Fruit fly (Drosophila melanogaster) whole organism, prepupa: Measurements from ENCODE around the gene betaTub65B.

Experiments used
- Blimp-1 ChIP-seq: fragments of 200-800 bp; sonication (Bioruptor generic); optimal IDR thresholded peaks from 3 replicates; lab custom pipeline; 2017; ENCODE audit warnings: missing biosample characterization, missing genetic modification characterization, mild to moderate bottlenecking, moderate library complexity, missing genetic modification reagents
- CG10631 ChIP-seq: fragments of 200-800 bp; sonication (Bioruptor generic); optimal IDR thresholded peaks from 2 replicates; lab custom pipeline; 2016; ENCODE audit warnings: missing biosample characterization, missing genetic modification characterization
- CG10669 ChIP-seq: fragments of 200-800 bp; sonication (Bioruptor generic); optimal IDR thresholded peaks from 3 replicates; lab custom pipeline; 2018; ENCODE audit warnings: missing biosample characterization, mild to moderate bottlenecking, missing genetic modification characterization, moderate library complexity
- CG11294 ChIP-seq: fragments of 200-800 bp; sonication (Bioruptor generic); IDR thresholded peaks from 2 replicates; pipeline ENCODE4 v1.3.6; 2022; ENCODE audit warnings: missing biosample characterization, missing genetic modification characterization
- CG11902 ChIP-seq: fragments of 200-800 bp; sonication (Bioruptor generic); optimal IDR thresholded peaks from 3 replicates; lab custom pipeline; 2016; ENCODE audit warnings: missing biosample characterization, missing genetic modification characterization
- CG16779 ChIP-seq: fragments of 200-800 bp; sonication (Bioruptor generic); optimal IDR thresholded peaks from 3 replicates; lab custom pipeline; 2017; ENCODE audit warnings: missing biosample characterization, mild to moderate bottlenecking, missing genetic modification characterization
- CG3032 ChIP-seq: fragments of 200-800 bp; optimal IDR thresholded peaks from 2 replicates; lab custom pipeline; 2019; ENCODE audit warnings: missing biosample characterization, mild to moderate bottlenecking, missing genetic modification characterization, moderate library complexity
- CG32006 ChIP-seq: fragments of 200-800 bp; sonication (Bioruptor generic); optimal IDR thresholded peaks from 3 replicates; lab custom pipeline; 2017; ENCODE audit warnings: missing biosample characterization, mild to moderate bottlenecking, missing genetic modification characterization
- CG34406 ChIP-seq: fragments of 200-800 bp; sonication (Bioruptor generic); optimal IDR thresholded peaks from 3 replicates; lab custom pipeline; 2016; ENCODE audit warnings: missing biosample characterization, missing genetic modification characterization
- CG4318 ChIP-seq: fragments of 200-800 bp; sonication (Bioruptor generic); optimal IDR thresholded peaks from 3 replicates; lab custom pipeline; 2017; ENCODE audit warnings: missing biosample characterization, mild to moderate bottlenecking, missing genetic modification characterization
- CG6163 ChIP-seq: fragments of 200-800 bp; sonication (Bioruptor generic); IDR thresholded peaks from 3 replicates; pipeline ENCODE4 v1.3.6; 2022; ENCODE audit warnings: missing biosample characterization, missing genetic modification characterization
- CG6276 ChIP-seq: fragments of 200-800 bp; sonication (Bioruptor generic); optimal IDR thresholded peaks from 2 replicates; lab custom pipeline; 2017; ENCODE audit warnings: missing biosample characterization, mild to moderate bottlenecking, missing genetic modification characterization
- CG6792 ChIP-seq: fragments of 200-800 bp; sonication (Bioruptor generic); optimal IDR thresholded peaks from 3 replicates; lab custom pipeline; 2016; ENCODE audit warnings: missing biosample characterization, missing genetic modification characterization
- CG6808 ChIP-seq: fragments of 200-800 bp; sonication (Bioruptor generic); optimal IDR thresholded peaks from 3 replicates; lab custom pipeline; 2017; ENCODE audit warnings: missing biosample characterization, missing genetic modification characterization, mild to moderate bottlenecking, moderate library complexity, missing genetic modification reagents
- CG7368 ChIP-seq: fragments of 200-800 bp; sonication (Bioruptor generic); optimal IDR thresholded peaks from 3 replicates; lab custom pipeline; 2016; ENCODE audit warnings: missing biosample characterization, missing genetic modification characterization
- CG8119 ChIP-seq: fragments of 200-800 bp; sonication (Bioruptor generic); IDR thresholded peaks from 3 replicates; pipeline ENCODE4 v1.3.6; 2022; ENCODE audit warnings: missing biosample characterization, missing genetic modification characterization
- CG8319 ChIP-seq: fragments of 200-800 bp; sonication (Bioruptor generic); optimal IDR thresholded peaks from 3 replicates; lab custom pipeline; 2016; ENCODE audit warnings: missing biosample characterization, missing genetic modification characterization
- CG9139 ChIP-seq: fragments of 200-800 bp; sonication (Bioruptor generic); optimal IDR thresholded peaks from 3 replicates; lab custom pipeline; 2017; ENCODE audit warnings: missing biosample characterization, mild to moderate bottlenecking, missing genetic modification characterization
- Eip75B ChIP-seq: fragments of 200-800 bp; sonication (Bioruptor generic); optimal IDR thresholded peaks from 3 replicates; lab custom pipeline; 2016; ENCODE audit warnings: missing biosample characterization, missing genetic modification characterization
- Eip78C ChIP-seq: fragments of 200-800 bp; sonication (Bioruptor generic); peaks from one replicate; lab custom pipeline; 2016; ENCODE audit warnings: missing biosample characterization, missing genetic modification characterization
- Eip93F ChIP-seq: fragments of 200-800 bp; sonication (Bioruptor generic); optimal IDR thresholded peaks from 2 replicates; lab custom pipeline; 2016; ENCODE audit warnings: missing biosample characterization, mild to moderate bottlenecking, missing genetic modification characterization
- Ets96B ChIP-seq: fragments of 200-800 bp; optimal IDR thresholded peaks from 2 replicates; lab custom pipeline; 2019; ENCODE audit warnings: missing biosample characterization, mild to moderate bottlenecking, missing genetic modification characterization, moderate library complexity
- Gug ChIP-seq: fragments of 200-800 bp; sonication (Bioruptor generic); IDR thresholded peaks from 2 replicates; pipeline ENCODE4 v1.3.6; 2022; ENCODE audit warnings: missing biosample characterization, missing genetic modification characterization
- Hr38 ChIP-seq: sonication (Bioruptor generic); optimal IDR thresholded peaks from 2 replicates; lab custom pipeline; 2016; ENCODE audit warnings: missing biosample characterization, missing genetic modification characterization
- Hr39 ChIP-seq: fragments of 200-800 bp; sonication (Bioruptor generic); optimal IDR thresholded peaks from 2 replicates; lab custom pipeline; 2016; ENCODE audit warnings: missing biosample characterization, missing genetic modification characterization
- Met ChIP-seq: fragments of 200-800 bp; sonication (Bioruptor generic); optimal IDR thresholded peaks from 3 replicates; lab custom pipeline; 2016; ENCODE audit warnings: missing biosample characterization, missing genetic modification characterization
- Smox ChIP-seq: fragments of 200-800 bp; sonication (Bioruptor generic); optimal IDR thresholded peaks from 3 replicates; lab custom pipeline; 2016; ENCODE audit warnings: missing biosample characterization, missing genetic modification characterization
- Sox102F ChIP-seq: fragments of 200-800 bp; sonication (Bioruptor generic); optimal IDR thresholded peaks from 2 replicates; lab custom pipeline; 2016; ENCODE audit warnings: missing biosample characterization, mild to moderate bottlenecking, missing genetic modification characterization
- Sox14 ChIP-seq: fragments of 200-800 bp; sonication (Bioruptor generic); optimal IDR thresholded peaks from 3 replicates; lab custom pipeline; 2016; ENCODE audit warnings: missing biosample characterization, missing genetic modification characterization
- achi ChIP-seq: fragments of 200-800 bp; sonication (Bioruptor generic); optimal IDR thresholded peaks from 3 replicates; lab custom pipeline; 2016; ENCODE audit warnings: missing biosample characterization, missing genetic modification characterization
- acj6 ChIP-seq: fragments of 200-800 bp; sonication (Bioruptor generic); optimal IDR thresholded peaks from 3 replicates; lab custom pipeline; 2016; ENCODE audit warnings: missing biosample characterization, missing genetic modification characterization
- cyc ChIP-seq: fragments of 200-800 bp; sonication (Bioruptor generic); optimal IDR thresholded peaks from 3 replicates; lab custom pipeline; 2016; ENCODE audit warnings: missing biosample characterization, missing genetic modification characterization
- dsx ChIP-seq: fragments of 200-800 bp; optimal IDR thresholded peaks from 3 replicates; lab custom pipeline; 2019; ENCODE audit warnings: missing biosample characterization, mild to moderate bottlenecking, missing genetic modification characterization, moderate library complexity; ENCODE audit not compliant: poor library complexity, severe bottlenecking
- eg ChIP-seq: fragments of 200-800 bp; sonication (Bioruptor generic); IDR thresholded peaks from 3 replicates; pipeline ENCODE4 v1.3.6; 2022; ENCODE audit warnings: missing biosample characterization, missing genetic modification characterization
- esn ChIP-seq: fragments of 200-800 bp; sonication (Bioruptor generic); optimal IDR thresholded peaks from 2 replicates; lab custom pipeline; 2016; ENCODE audit warnings: missing biosample characterization, mild to moderate bottlenecking, missing genetic modification characterization, moderate library complexity
- fd59A ChIP-seq: fragments of 200-800 bp; sonication (Bioruptor generic); optimal IDR thresholded peaks from 2 replicates; lab custom pipeline; 2017; ENCODE audit warnings: missing biosample characterization, mild to moderate bottlenecking, missing genetic modification characterization, missing genetic modification reagents
- fd85E ChIP-seq: fragments of 200-800 bp; sonication (Bioruptor generic); optimal IDR thresholded peaks from 3 replicates; lab custom pipeline; 2016; ENCODE audit warnings: missing biosample characterization, missing genetic modification characterization
- fkh ChIP-seq: fragments of 200-800 bp; sonication (Bioruptor generic); optimal IDR thresholded peaks from 3 replicates; lab custom pipeline; 2017; ENCODE audit warnings: missing biosample characterization, mild to moderate bottlenecking, missing genetic modification characterization, moderate library complexity
- salr ChIP-seq, 2 experiments: fragments of 200-800 bp; sonication (Bioruptor generic); optimal IDR thresholded peaks; 3 replicates each; lab custom pipeline; 2016 to 2018; ENCODE audit warnings: missing biosample characterization in 2 of 2, missing genetic modification characterization in 2 of 2, mild to moderate bottlenecking in 1 of 2
- spab ChIP-seq: fragments of 200-800 bp; sonication (Bioruptor generic); optimal IDR thresholded peaks from 2 replicates; lab custom pipeline; 2017; ENCODE audit warnings: missing biosample characterization, mild to moderate bottlenecking, missing genetic modification characterization, missing genetic modification reagents
- ss ChIP-seq, 2 experiments: fragments of 200-800 bp; sonication (Bioruptor generic); optimal IDR thresholded peaks; 2 replicates in 1 of 2; 3 replicates in 1 of 2; lab custom pipeline; 2017 to 2018; ENCODE audit warnings: mild to moderate bottlenecking in 2 of 2, missing biosample characterization in 2 of 2, missing genetic modification characterization in 2 of 2, moderate library complexity in 1 of 2
- svp ChIP-seq: fragments of 200-800 bp; sonication (Bioruptor generic); peaks from one replicate; lab custom pipeline; 2016; ENCODE audit warnings: missing biosample characterization, missing genetic modification characterization
- topi ChIP-seq: fragments of 200-800 bp; sonication (Bioruptor generic); optimal IDR thresholded peaks from 3 replicates; lab custom pipeline; 2016; ENCODE audit warnings: missing biosample characterization, missing genetic modification characterization

Gene betaTub65B

dm6 chr3L:6522785-6523184, 7.7 kb upstream of the betaTub65B start (continued):
- TF ChIP-seq Gug (GFP tag; lab: Robert Waterston, UW): no peak
- TF ChIP-seq CG8119: no peak
- TF ChIP-seq Sox102F (GFP tag; lab: Kevin White, UChicago): no peak
- no peak for TF ChIP-seq CG6276 (GFP tag; lab: Kevin White, UChicago)

DNA sequence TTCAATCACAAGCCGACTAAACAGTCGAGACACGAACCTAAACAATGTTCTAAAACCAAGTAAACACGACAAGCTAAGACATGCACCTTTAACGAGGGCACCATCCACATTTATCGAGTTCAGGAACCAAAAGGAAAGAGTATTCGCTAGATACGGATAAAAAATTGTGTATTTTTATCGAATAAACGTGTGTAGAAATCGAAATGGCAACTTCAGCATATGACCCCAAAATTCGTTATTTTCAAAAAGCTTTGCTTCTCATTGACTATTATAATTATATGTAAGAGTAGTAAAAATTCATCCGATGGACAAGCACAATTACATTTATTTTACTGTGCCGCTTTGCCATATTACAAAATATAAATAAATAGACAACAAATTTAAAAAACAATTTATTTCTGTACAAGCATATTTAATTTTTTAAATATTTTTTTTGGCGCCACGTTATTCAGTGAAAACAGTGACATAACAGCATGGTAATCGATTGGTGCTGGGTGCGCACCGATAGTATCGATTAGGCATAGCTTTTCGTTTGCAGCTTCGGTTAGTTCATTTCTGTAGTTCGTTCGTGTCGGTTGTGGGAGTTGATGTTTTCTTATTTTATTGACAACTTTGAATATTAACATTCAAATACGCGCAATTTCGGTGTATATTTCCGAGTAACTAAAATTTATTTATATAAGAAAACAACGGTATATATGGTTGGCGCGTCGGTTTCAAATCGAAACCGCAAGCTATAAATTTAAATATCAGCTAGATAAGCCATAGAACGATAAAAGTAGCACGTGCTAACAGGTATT, 19.8 kb downstream of the betaTub65B start, which contains the start of gene MCU:
TSS of gene MCU (plus strand) at position 561 of the 800 bp plus-strand sequence.
- TF ChIP-seq CG10669 (GFP tag; lab: Kevin White, UChicago): no peak
- no peak for TF ChIP-seq Gug (GFP tag; lab: Robert Waterston, UW)
- TF ChIP-seq CG6276 (GFP tag; lab: Kevin White, UChicago): no peak
- TF ChIP-seq CG8119: no peak
- peak; percentile 8 for TF ChIP-seq Met (GFP tag; lab: Kevin White, UChicago)
- peak; percentile 15 for TF ChIP-seq Eip78C (GFP tag; lab: Kevin White, UChicago)
- no peak for TF ChIP-seq fd85E (GFP tag; lab: Kevin White, UChicago)
- peak; percentile 19 for TF ChIP-seq dsx (GFP tag; lab: Kevin White, UChicago)
- no peak for TF ChIP-seq Eip93F (GFP tag; lab: Kevin White, UChicago)
- no peak for TF ChIP-seq Blimp-1 (GFP tag; lab: Kevin White, UChicago)
- TF ChIP-seq ss (GFP tag; optimal IDR thresholded peaks at IDR 0.05; lab: Kevin White, UChicago): peak in 1 of 2 experiments; percentile 31
- no peak for TF ChIP-seq CG16779 (tag; lab: Kevin White, UChicago)
- no peak for TF ChIP-seq Ets96B (tag; lab: Kevin White, UChicago)
- TF ChIP-seq acj6 (GFP tag; lab: Kevin White, UChicago): no peak
- peak; percentile 14 for TF ChIP-seq Sox14 (GFP tag; lab: Kevin White, UChicago)
- TF ChIP-seq CG34406: no peak
- no peak for TF ChIP-seq CG8319 (GFP tag; lab: Kevin White, UChicago)
- TF ChIP-seq CG3032: peak; percentile 18
- peak; percentile 3 for TF ChIP-seq cyc (GFP tag; lab: Kevin White, UChicago)
- TF ChIP-seq CG32006 (GFP tag; lab: Kevin White, UChicago): no peak
- peak; percentile 22 for TF ChIP-seq esn
- no peak for TF ChIP-seq Eip75B (GFP tag; lab: Kevin White, UChicago)
- TF ChIP-seq CG6163 (GFP tag; lab: Robert Waterston, UW): no peak
- peak; percentile 61 for TF ChIP-seq fkh (GFP tag; lab: Kevin White, UChicago)
- peak; percentile 5 for TF ChIP-seq CG6808 (GFP tag; lab: Kevin White, UChicago)
- TF ChIP-seq fd59A (GFP tag; lab: Kevin White, UChicago): no peak
- no peak for TF ChIP-seq CG4318 (GFP tag; lab: Kevin White, UChicago)
- TF ChIP-seq topi (GFP tag; lab: Kevin White, UChicago): peak; percentile 13
- TF ChIP-seq achi: no peak
- no peak for TF ChIP-seq salr (GFP tag; optimal IDR thresholded peaks at IDR 0.05; lab: Kevin White, UChicago)
- TF ChIP-seq Hr39 (GFP tag; lab: Kevin White, UChicago): no peak
- no peak for TF ChIP-seq CG11294 (GFP tag; lab: Robert Waterston, UW)
- TF ChIP-seq Sox102F (GFP tag; lab: Kevin White, UChicago): no peak
- no peak for TF ChIP-seq spab (GFP tag; lab: Kevin White, UChicago)
- TF ChIP-seq Hr38: no peak
- TF ChIP-seq CG9139: no peak
- TF ChIP-seq CG11902: no peak
- peak; percentile 63 for TF ChIP-seq svp
- no peak for TF ChIP-seq CG10631 (GFP tag; lab: Kevin White, UChicago)
- peak; percentile 16 for TF ChIP-seq Smox (GFP tag; lab: Kevin White, UChicago)
- TF ChIP-seq CG7368: no peak
- TF ChIP-seq CG6792 (GFP tag; lab: Kevin White, UChicago): no peak
- TF ChIP-seq eg (GFP tag; lab: Robert Waterston, UW): no peak
- TF ChIP-seq, all 60 proteins: peak for 13
